Worm (Caenorhabditis elegans) whole organism, young adult: ENCODE data around the gene abts-4.
A peak's percentile ranks its signal among the peaks of the same experiment; 100 is the strongest.

ENCODE experiments used
- B0261.1 ChIP-seq: sonication (generic microtip); optimal IDR thresholded peaks from 2 replicates; lab custom pipeline; 2016; ENCODE audit warnings: mild to moderate bottlenecking, missing genetic modification characterization, moderate library complexity, missing compliant biosample characterization
- B0336.3 ChIP-seq: fragments of 200-800 bp; sonication (Bioruptor generic); IDR thresholded peaks from 2 replicates; pipeline ENCODE4 v1.3.6; 2022; ENCODE audit warnings: missing genetic modification characterization, missing compliant biosample characterization
- K11D2.4 ChIP-seq: fragments of 200-800 bp; sonication (Bioruptor generic); IDR thresholded peaks from 2 replicates; pipeline ENCODE4 v1.3.6; 2022; ENCODE audit warnings: missing genetic modification reagents, missing genetic modification characterization, missing compliant biosample characterization
- T07F8.4 ChIP-seq: sonication (generic microtip); optimal IDR thresholded peaks from 2 replicates; lab custom pipeline; 2016; ENCODE audit warnings: mild to moderate bottlenecking, missing genetic modification characterization, moderate library complexity, missing compliant biosample characterization
- Y53F4B.3 ChIP-seq: fragments of 200-800 bp; sonication (Bioruptor generic); IDR thresholded peaks from 2 replicates; pipeline ENCODE4 v1.3.6; 2022; ENCODE audit warnings: missing genetic modification reagents, missing genetic modification characterization, missing compliant biosample characterization
- Y79H2A.3 ChIP-seq: fragments of 200-800 bp; sonication (Bioruptor generic); conservative IDR thresholded peaks from 2 replicates; pipeline ENCODE4 v1.3.6; 2022; ENCODE audit warnings: missing genetic modification reagents, missing genetic modification characterization, missing compliant biosample characterization
- aptf-2 ChIP-seq: fragments of 200-800 bp; sonication (Bioruptor generic); conservative IDR thresholded peaks from 2 replicates; pipeline ENCODE4 v1.3.6; 2022; ENCODE audit warnings: missing genetic modification reagents, missing genetic modification characterization, missing compliant biosample characterization
- attf-5 ChIP-seq: fragments of 200-800 bp; sonication (Bioruptor generic); optimal IDR thresholded peaks from 2 replicates; lab custom pipeline; 2018; ENCODE audit warnings: mild to moderate bottlenecking, missing genetic modification characterization, missing compliant biosample characterization
- bed-1 ChIP-seq: fragments of 200-800 bp; sonication (Bioruptor generic); IDR thresholded peaks from 2 replicates; pipeline ENCODE4 v1.3.6; 2022; ENCODE audit warnings: missing genetic modification reagents, missing genetic modification characterization, missing compliant biosample characterization
- cebp-1 ChIP-seq, 2 experiments: fragments of 200-800 bp in 1 of 2; sonication (Bioruptor generic) in 1 of 2; sonication (generic microtip) in 1 of 2; IDR thresholded peaks in 1 of 2; optimal IDR thresholded peaks in 1 of 2; 2 replicates each; pipeline versions ENCODE4 v1.3.6 to Lab custom; 2017 to 2022; ENCODE audit warnings: missing compliant biosample characterization in 2 of 2, missing genetic modification characterization in 2 of 2, mild to moderate bottlenecking in 1 of 2, missing genetic modification reagents in 1 of 2, moderate library complexity in 1 of 2
- ceh-27 ChIP-seq: fragments of 200-800 bp; sonication (Bioruptor generic); optimal IDR thresholded peaks from 2 replicates; lab custom pipeline; 2018; ENCODE audit warnings: mild to moderate bottlenecking, missing genetic modification characterization, moderate library complexity, missing compliant biosample characterization
- dpl-1 ChIP-seq: fragments of 150-350 bp; optimal IDR thresholded peaks from 2 replicates; lab custom pipeline; 2014; ENCODE audit warnings: missing biosample characterization, missing genetic modification reagents, missing genetic modification characterization
- egl-44 ChIP-seq: fragments of 200-800 bp; sonication (Bioruptor generic); IDR thresholded peaks from 2 replicates; pipeline ENCODE4 v1.3.6; 2022; ENCODE audit warnings: missing genetic modification reagents, missing genetic modification characterization, missing compliant biosample characterization
- ekl-4 ChIP-seq: fragments of 200-800 bp; sonication (Bioruptor generic); IDR thresholded peaks from 2 replicates; pipeline ENCODE4 v1.3.6; 2022; ENCODE audit warnings: missing genetic modification reagents, missing genetic modification characterization, missing compliant biosample characterization
- him-1 ChIP-seq: sonication (generic microtip); optimal IDR thresholded peaks from 2 replicates; lab custom pipeline; 2016; ENCODE audit warnings: missing genotype, missing genetic modification reagents, missing genetic modification characterization, missing compliant biosample characterization
- hlh-26 ChIP-seq: fragments of 200-800 bp; sonication (Bioruptor generic); conservative IDR thresholded peaks from 2 replicates; pipeline ENCODE4 v1.3.6; 2022; ENCODE audit warnings: missing genetic modification reagents, missing genetic modification characterization, missing compliant biosample characterization
- hsf-1 ChIP-seq: fragments of 200-800 bp; sonication (Bioruptor generic); IDR thresholded peaks from 2 replicates; pipeline ENCODE4 v1.3.6; 2022; ENCODE audit warnings: missing genetic modification reagents, missing genetic modification characterization, missing compliant biosample characterization
- let-526 ChIP-seq: fragments of 200-800 bp; sonication (Bioruptor generic); IDR thresholded peaks from 2 replicates; pipeline ENCODE4 v1.3.6; 2022; ENCODE audit warnings: missing genetic modification reagents, missing genetic modification characterization, missing compliant biosample characterization
- lin-26 ChIP-seq: fragments of 200-800 bp; sonication (Bioruptor generic); IDR thresholded peaks from 2 replicates; pipeline ENCODE4 v1.3.6; 2022; ENCODE audit warnings: missing genetic modification reagents, missing genetic modification characterization, missing compliant biosample characterization
- lsl-1 ChIP-seq: fragments of 200-800 bp; sonication (Bioruptor generic); optimal IDR thresholded peaks from 2 replicates; lab custom pipeline; 2018; ENCODE audit warnings: mild to moderate bottlenecking, missing genetic modification characterization, moderate library complexity, missing compliant biosample characterization
- lsy-27 ChIP-seq: sonication (generic microtip); optimal IDR thresholded peaks from 2 replicates; lab custom pipeline; 2017; ENCODE audit warnings: missing genetic modification characterization, mild to moderate bottlenecking, missing compliant biosample characterization, antibody characterized with exemption, missing genotype, borderline replicate concordance; ENCODE audit not compliant: insufficient read depth
- nfyb-1 ChIP-seq: fragments of 200-800 bp; sonication (Bioruptor generic); IDR thresholded peaks from 2 replicates; pipeline ENCODE4 v1.3.6; 2022; ENCODE audit warnings: missing genetic modification reagents, missing genetic modification characterization, missing compliant biosample characterization
- rec-8 ChIP-seq, 2 experiments: sonication (generic microtip); optimal IDR thresholded peaks; 2 replicates each; lab custom pipeline; 2016; ENCODE audit warnings: mild to moderate bottlenecking in 2 of 2, missing genetic modification characterization in 2 of 2, missing genetic modification reagents in 2 of 2, missing genotype in 2 of 2, missing biosample characterization in 1 of 2, missing compliant biosample characterization in 1 of 2, moderate library complexity in 1 of 2
- sea-2 ChIP-seq: fragments of 200-800 bp; sonication (Bioruptor generic); IDR thresholded peaks from 2 replicates; pipeline ENCODE4 v1.3.6; 2022; ENCODE audit warnings: missing genetic modification characterization, missing compliant biosample characterization
- snpc-1.1 ChIP-seq: sonication (generic microtip); optimal IDR thresholded peaks from 2 replicates; lab custom pipeline; 2017; ENCODE audit warnings: missing genetic modification characterization, mild to moderate bottlenecking, missing compliant biosample characterization, antibody characterized with exemption, moderate library complexity, missing genotype, missing genetic modification reagents; ENCODE audit not compliant: insufficient read depth
- snpc-4 ChIP-seq, 5 experiments: fragments of 150-350 bp in 1 of 5; sonication (generic microtip) in 4 of 5; optimal IDR thresholded peaks; 2 replicates each; lab custom pipeline; 2014 to 2018; ENCODE audit warnings: missing genetic modification characterization in 5 of 5, missing biosample characterization in 3 of 5, antibody characterized with exemption in 2 of 5, mild to moderate bottlenecking in 2 of 5, missing compliant biosample characterization in 2 of 5, missing genotype in 2 of 5, moderate library complexity in 2 of 5, missing genetic modification reagents in 1 of 5
- somi-1 ChIP-seq: fragments of 200-800 bp; sonication (Bioruptor generic); optimal IDR thresholded peaks from 2 replicates; lab custom pipeline; 2018; ENCODE audit warnings: mild to moderate bottlenecking, missing genetic modification characterization, missing compliant biosample characterization
- ztf-18 ChIP-seq: sonication (generic microtip); optimal IDR thresholded peaks from 2 replicates; lab custom pipeline; 2016; ENCODE audit warnings: missing genotype, mild to moderate bottlenecking, missing genetic modification characterization, missing compliant biosample characterization
- ztf-3 ChIP-seq: fragments of 200-800 bp; sonication (Bioruptor generic); optimal IDR thresholded peaks from 2 replicates; lab custom pipeline; 2018; ENCODE audit warnings: mild to moderate bottlenecking, missing genetic modification characterization, missing compliant biosample characterization

abts-4 gene

ce11 chrX:6702249-6702648 lies 59.3 kb downstream of the abts-4 start, which contains the start of gene acr-2:
Gene acr-2, plus strand, starts transcription at chrX:6702549.
- TF ChIP-seq ceh-27 (GFP tag; lab: Kevin White, UChicago) (no peak), let-526 (GFP tag; lab: Robert Waterston, UW) (no peak), hsf-1 (GFP tag; lab: Robert Waterston, UW) (0 out of 2 replicates have a peak, but pooled peaks have one; percentile 33), aptf-2 (GFP tag; lab: Robert Waterston, UW) (no peak), ztf-3 (GFP tag; lab: Kevin White, UChicago) (no peak), somi-1 (GFP tag; lab: Kevin White, UChicago) (no peak), sea-2 (GFP tag; lab: Robert Waterston, UW) (0 out of 2 replicates have a peak, but pooled peaks have one; percentile 30), attf-5 (GFP tag; lab: Kevin White, UChicago) (no peak), lsl-1 (GFP tag; lab: Kevin White, UChicago) (no peak), K11D2.4 (GFP tag; lab: Robert Waterston, UW) (0 out of 2 replicates have a peak, but pooled peaks have one; percentile 20)

- TF ChIP-seq Y79H2A.3 (GFP tag; lab: Robert Waterston, UW) (no peak), rec-8 (tag; optimal IDR thresholded peaks at IDR 0.05; lab: Kevin White, UChicago) (no peak), B0261.1 (tag; lab: Kevin White, UChicago) (no peak), him-1 (tag; lab: Kevin White, UChicago) (no peak), nfyb-1 (no peak), cebp-1 (GFP tag; IDR thresholded peaks at IDR 0.05; lab: Robert Waterston, UW) (no peak), cebp-1 (tag; optimal IDR thresholded peaks at IDR 0.05; lab: Kevin White, UChicago) (no peak), Y53F4B.3 (GFP tag; lab: Robert Waterston, UW) (no peak), hlh-26 (GFP tag; lab: Robert Waterston, UW) (no peak), T07F8.4 (no peak), let-526 (GFP tag; lab: Robert Waterston, UW) (no peak), bed-1 (GFP tag; lab: Robert Waterston, UW) (no peak), snpc-1.1 (tag; lab: Kevin White, UChicago) (no peak), ztf-18 (no peak), egl-44 (GFP tag; lab: Robert Waterston, UW) (no peak), dpl-1 (no peak), lin-26 (no peak), B0336.3 (GFP tag; lab: Robert Waterston, UW) (no peak), ekl-4 (GFP tag; lab: Robert Waterston, UW) (no peak), snpc-4 (GFP tag; optimal IDR thresholded peaks at IDR 0.05; lab: Kevin White, UChicago) (no peak), snpc-4 (tag; optimal IDR thresholded peaks at IDR 0.05; lab: Kevin White, UChicago) (no peak), lsy-27 (no peak)
Measured at ce11 chrX:6698267-6698666, 63.3 kb downstream of the abts-4 start, which contains the start of the genes F38B6.7 and F38B6.2. Gene F38B6.7, minus strand, starts transcription at chrX:6698367. Gene F38B6.2, plus strand, starts transcription at chrX:6698533.
